Worm (Caenorhabditis elegans) whole organism, midembryonic: ENCODE results near the gene ZK637.14.

Source experiments
- flt-1 ChIP-seq: fragments of 200-800 bp; sonication (Bioruptor generic); IDR thresholded peaks from 2 replicates; pipeline ENCODE4 v1.3.6; 2022; ENCODE audit warnings: missing genetic modification characterization, missing compliant biosample characterization
- tab-1 ChIP-seq: fragments of 200-800 bp; sonication (Bioruptor generic); IDR thresholded peaks from 2 replicates; pipeline ENCODE4 v1.3.6; 2022; ENCODE audit warnings: missing genetic modification characterization, missing compliant biosample characterization

DNA sequence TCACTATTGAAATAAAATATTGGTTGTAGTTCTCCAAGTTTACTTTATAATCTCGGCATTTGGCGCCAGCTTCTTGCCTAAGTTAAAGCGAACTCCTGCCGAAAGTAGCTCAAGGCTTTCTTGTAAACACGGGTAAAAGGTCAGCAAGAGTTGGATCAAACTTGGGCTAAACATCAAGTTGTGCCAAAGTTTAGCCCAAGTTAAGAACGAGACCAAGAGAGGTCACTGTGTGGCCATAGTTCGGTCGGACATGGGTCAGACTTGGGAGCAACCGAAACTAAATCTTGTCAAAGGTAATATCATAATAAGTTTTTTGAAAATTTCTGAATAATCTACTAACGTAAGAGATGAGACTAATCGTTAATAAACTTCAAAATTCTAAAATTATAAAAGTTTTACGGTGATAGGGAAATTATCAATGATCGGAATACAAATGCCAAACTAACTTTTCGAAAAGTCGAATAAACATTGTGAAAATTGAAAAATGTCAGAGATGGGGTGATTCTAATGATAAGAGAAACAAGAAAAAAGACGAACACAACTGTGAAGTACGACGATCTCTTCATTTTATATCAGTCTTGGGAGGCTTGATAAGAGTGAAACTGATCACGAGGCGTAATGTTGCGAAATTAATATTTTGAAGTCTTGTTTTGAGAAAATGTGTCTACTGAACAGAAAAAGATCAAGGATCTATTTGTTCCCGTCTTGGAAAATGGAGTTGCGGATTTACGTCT, 20.9 kb downstream of the ZK637.14 start:
- TF ChIP-seq flt-1 = no peak
- no peak for TF ChIP-seq tab-1 (GFP tag; lab: Robert Waterston, UW)
